Worm (Caenorhabditis elegans) whole organism, young adult: ENCODE data around the gene oig-8.
A peak's percentile ranks its signal among the peaks of the same experiment; 100 is the strongest.

Experiments used
- B0035.1 ChIP-seq: sonication (generic microtip); optimal IDR thresholded peaks from 2 replicates; lab custom pipeline; 2016; ENCODE audit warnings: missing genetic modification characterization, mild to moderate bottlenecking, missing compliant biosample characterization, missing genotype, missing genetic modification reagents
- C17E4.6 ChIP-seq: fragments of 200-800 bp; sonication (Bioruptor generic); IDR thresholded peaks from 2 replicates; pipeline ENCODE4 v1.3.6; 2022; ENCODE audit warnings: missing genetic modification reagents, missing genetic modification characterization, missing compliant biosample characterization
- D2030.7 ChIP-seq: fragments of 200-800 bp; sonication (Bioruptor generic); IDR thresholded peaks from 2 replicates; pipeline ENCODE4 v1.3.6; 2022; ENCODE audit warnings: missing genetic modification reagents, missing genetic modification characterization, missing compliant biosample characterization
- F10E7.11 ChIP-seq: sonication (generic microtip); optimal IDR thresholded peaks from 2 replicates; lab custom pipeline; 2017; ENCODE audit warnings: mild to moderate bottlenecking, missing genetic modification characterization, moderate library complexity, missing compliant biosample characterization
- F22D6.2 ChIP-seq: sonication (generic microtip); optimal IDR thresholded peaks from 2 replicates; lab custom pipeline; 2016; ENCODE audit warnings: mild to moderate bottlenecking, missing genetic modification characterization, missing compliant biosample characterization
- F33H1.4 ChIP-seq: fragments of 200-800 bp; sonication (Bioruptor generic); IDR thresholded peaks from 2 replicates; pipeline ENCODE4 v1.3.6; 2022; ENCODE audit warnings: missing genetic modification reagents, missing genetic modification characterization, missing compliant biosample characterization
- F39B2.1 ChIP-seq: fragments of 200-800 bp; sonication (Bioruptor generic); IDR thresholded peaks from 2 replicates; pipeline ENCODE4 v1.3.6; 2022; ENCODE audit warnings: missing genetic modification reagents, missing genetic modification characterization, missing compliant biosample characterization
- F49E8.2 ChIP-seq: sonication (generic microtip); optimal IDR thresholded peaks from 3 replicates; lab custom pipeline; 2017; ENCODE audit warnings: missing genetic modification characterization, mild to moderate bottlenecking, missing compliant biosample characterization, antibody characterized with exemption, moderate library complexity; ENCODE audit not compliant: insufficient read depth
- F55B11.4 ChIP-seq: sonication (generic microtip); optimal IDR thresholded peaks from 2 replicates; lab custom pipeline; 2016; ENCODE audit warnings: missing compliant biosample characterization, missing genetic modification characterization, borderline replicate concordance; ENCODE audit not compliant: insufficient read depth
- T07F8.4 ChIP-seq: sonication (generic microtip); optimal IDR thresholded peaks from 2 replicates; lab custom pipeline; 2016; ENCODE audit warnings: mild to moderate bottlenecking, missing genetic modification characterization, moderate library complexity, missing compliant biosample characterization
- T26A5.8 ChIP-seq: sonication (generic microtip); optimal IDR thresholded peaks from 2 replicates; lab custom pipeline; 2016; ENCODE audit warnings: missing genetic modification characterization, missing compliant biosample characterization
- Y53F4B.3 ChIP-seq: fragments of 200-800 bp; sonication (Bioruptor generic); IDR thresholded peaks from 2 replicates; pipeline ENCODE4 v1.3.6; 2022; ENCODE audit warnings: missing genetic modification reagents, missing genetic modification characterization, missing compliant biosample characterization
- Y53G8AR.9 ChIP-seq: fragments of 200-800 bp; sonication (Bioruptor generic); conservative IDR thresholded peaks from 2 replicates; pipeline ENCODE4 v1.3.6; 2022; ENCODE audit warnings: missing genetic modification reagents, missing genetic modification characterization, missing compliant biosample characterization
- Y56A3A.18 ChIP-seq: fragments of 200-800 bp; sonication (Bioruptor generic); IDR thresholded peaks from 2 replicates; pipeline ENCODE4 v1.3.6; 2022; ENCODE audit warnings: missing genetic modification reagents, missing genetic modification characterization, missing compliant biosample characterization
- Y67H2A.10 ChIP-seq: fragments of 200-800 bp; sonication (Bioruptor generic); conservative IDR thresholded peaks from 2 replicates; pipeline ENCODE4 v1.3.6; 2022; ENCODE audit warnings: missing genetic modification reagents, missing genetic modification characterization, missing compliant biosample characterization
- Y95B8A.8 ChIP-seq: fragments of 200-800 bp; sonication (Bioruptor generic); IDR thresholded peaks from 2 replicates; pipeline ENCODE4 v1.3.6; 2022; ENCODE audit warnings: missing genetic modification reagents, missing genetic modification characterization, missing compliant biosample characterization
- ZK185.1 ChIP-seq: sonication (generic microtip); optimal IDR thresholded peaks from 2 replicates; lab custom pipeline; 2016; ENCODE audit warnings: mild to moderate bottlenecking, missing genetic modification characterization, missing compliant biosample characterization; ENCODE audit not compliant: poor library complexity, severe bottlenecking
- athp-1 ChIP-seq: sonication (generic microtip); optimal IDR thresholded peaks from 2 replicates; lab custom pipeline; 2017; ENCODE audit warnings: mild to moderate bottlenecking, missing genetic modification characterization, missing compliant biosample characterization
- bed-1 ChIP-seq: fragments of 200-800 bp; sonication (Bioruptor generic); IDR thresholded peaks from 2 replicates; pipeline ENCODE4 v1.3.6; 2022; ENCODE audit warnings: missing genetic modification reagents, missing genetic modification characterization, missing compliant biosample characterization
- ceh-27 ChIP-seq: fragments of 200-800 bp; sonication (Bioruptor generic); optimal IDR thresholded peaks from 2 replicates; lab custom pipeline; 2018; ENCODE audit warnings: mild to moderate bottlenecking, missing genetic modification characterization, moderate library complexity, missing compliant biosample characterization
- ceh-40 ChIP-seq: fragments of 200-800 bp; sonication (Bioruptor generic); IDR thresholded peaks from 2 replicates; pipeline ENCODE4 v1.3.6; 2022; ENCODE audit warnings: missing genetic modification characterization, missing compliant biosample characterization
- dpl-1 ChIP-seq: fragments of 150-350 bp; optimal IDR thresholded peaks from 2 replicates; lab custom pipeline; 2014; ENCODE audit warnings: missing biosample characterization, missing genetic modification reagents, missing genetic modification characterization
- efl-1 ChIP-seq: fragments of 150-350 bp; optimal IDR thresholded peaks from 2 replicates; lab custom pipeline; 2014; ENCODE audit warnings: missing biosample characterization, missing genetic modification reagents, missing genetic modification characterization
- egl-44 ChIP-seq: fragments of 200-800 bp; sonication (Bioruptor generic); IDR thresholded peaks from 2 replicates; pipeline ENCODE4 v1.3.6; 2022; ENCODE audit warnings: missing genetic modification reagents, missing genetic modification characterization, missing compliant biosample characterization
- ekl-4 ChIP-seq: fragments of 200-800 bp; sonication (Bioruptor generic); IDR thresholded peaks from 2 replicates; pipeline ENCODE4 v1.3.6; 2022; ENCODE audit warnings: missing genetic modification reagents, missing genetic modification characterization, missing compliant biosample characterization
- ets-4 ChIP-seq: fragments of 200-800 bp; sonication (Bioruptor generic); optimal IDR thresholded peaks from 2 replicates; lab custom pipeline; 2018; ENCODE audit warnings: mild to moderate bottlenecking, missing genetic modification characterization, missing compliant biosample characterization
- hsf-1 ChIP-seq: fragments of 200-800 bp; sonication (Bioruptor generic); IDR thresholded peaks from 2 replicates; pipeline ENCODE4 v1.3.6; 2022; ENCODE audit warnings: missing genetic modification reagents, missing genetic modification characterization, missing compliant biosample characterization
- lag-1 ChIP-seq: fragments of 200-800 bp; sonication (Bioruptor generic); IDR thresholded peaks from 2 replicates; pipeline ENCODE4 v1.3.6; 2022; ENCODE audit warnings: missing genetic modification reagents, missing genetic modification characterization, missing compliant biosample characterization
- lin-26 ChIP-seq: fragments of 200-800 bp; sonication (Bioruptor generic); IDR thresholded peaks from 2 replicates; pipeline ENCODE4 v1.3.6; 2022; ENCODE audit warnings: missing genetic modification reagents, missing genetic modification characterization, missing compliant biosample characterization
- lin-54 ChIP-seq: fragments of 200-800 bp; sonication (Bioruptor generic); optimal IDR thresholded peaks from 2 replicates; lab custom pipeline; 2018; ENCODE audit warnings: mild to moderate bottlenecking, missing genetic modification characterization, missing compliant biosample characterization
- mcd-1 ChIP-seq: fragments of 200-800 bp; sonication (Bioruptor generic); IDR thresholded peaks from 2 replicates; pipeline ENCODE4 v1.3.6; 2022; ENCODE audit warnings: missing genetic modification reagents, missing genetic modification characterization, missing compliant biosample characterization
- nfyb-1 ChIP-seq: fragments of 200-800 bp; sonication (Bioruptor generic); IDR thresholded peaks from 2 replicates; pipeline ENCODE4 v1.3.6; 2022; ENCODE audit warnings: missing genetic modification reagents, missing genetic modification characterization, missing compliant biosample characterization
- nhr-27 ChIP-seq: fragments of 200-800 bp; sonication (Bioruptor generic); optimal IDR thresholded peaks from 2 replicates; lab custom pipeline; 2018; ENCODE audit warnings: mild to moderate bottlenecking, missing genetic modification characterization, moderate library complexity, missing compliant biosample characterization
- nhr-80 ChIP-seq: sonication (generic microtip); optimal IDR thresholded peaks from 2 replicates; lab custom pipeline; 2016; ENCODE audit warnings: missing genetic modification characterization, missing compliant biosample characterization
- pha-4 ChIP-seq: fragments of 150-350 bp; sonication (generic microtip); optimal IDR thresholded peaks from 2 replicates; lab custom pipeline; 2014; ENCODE audit warnings: missing biosample characterization, missing genetic modification reagents, missing genetic modification characterization
- rcor-1 ChIP-seq: fragments of 200-800 bp; sonication (Bioruptor generic); IDR thresholded peaks from 2 replicates; pipeline ENCODE4 v1.3.6; 2022; ENCODE audit warnings: missing genetic modification reagents, missing genetic modification characterization, missing compliant biosample characterization
- rpc-1 ChIP-seq, 2 experiments: fragments of 150-350 bp in 1 of 2; sonication (generic microtip) in 1 of 2; optimal IDR thresholded peaks; 2 replicates each; lab custom pipeline; 2014 to 2018; ENCODE audit warnings: missing biosample characterization in 1 of 2, missing genetic modification characterization in 1 of 2, missing genetic modification reagents in 1 of 2, missing genotype in 1 of 2
- snpc-3.4 ChIP-seq: sonication (generic microtip); optimal IDR thresholded peaks from 2 replicates; lab custom pipeline; 2017; ENCODE audit warnings: missing genetic modification characterization, mild to moderate bottlenecking, missing compliant biosample characterization, antibody characterized with exemption, moderate library complexity, missing genotype, missing genetic modification reagents
- snpc-4 ChIP-seq, 5 experiments: fragments of 150-350 bp in 1 of 5; sonication (generic microtip) in 4 of 5; optimal IDR thresholded peaks; 2 replicates each; lab custom pipeline; 2014 to 2018; ENCODE audit warnings: missing genetic modification characterization in 5 of 5, missing biosample characterization in 3 of 5, antibody characterized with exemption in 2 of 5, mild to moderate bottlenecking in 2 of 5, missing compliant biosample characterization in 2 of 5, missing genotype in 2 of 5, moderate library complexity in 2 of 5, missing genetic modification reagents in 1 of 5
- somi-1 ChIP-seq: fragments of 200-800 bp; sonication (Bioruptor generic); optimal IDR thresholded peaks from 2 replicates; lab custom pipeline; 2018; ENCODE audit warnings: mild to moderate bottlenecking, missing genetic modification characterization, missing compliant biosample characterization
- sptf-2 ChIP-seq: fragments of 200-800 bp; sonication (Bioruptor generic); optimal IDR thresholded peaks from 2 replicates; lab custom pipeline; 2018; ENCODE audit warnings: mild to moderate bottlenecking, missing genetic modification characterization, missing compliant biosample characterization
- tbx-9 ChIP-seq: sonication (generic microtip); optimal IDR thresholded peaks from 2 replicates; lab custom pipeline; 2016; ENCODE audit warnings: borderline replicate concordance, missing genetic modification characterization, inconsistent platforms, missing compliant biosample characterization
- tlf-1 ChIP-seq: fragments of 200-800 bp; sonication (Bioruptor generic); optimal IDR thresholded peaks from 2 replicates; lab custom pipeline; 2018; ENCODE audit warnings: mild to moderate bottlenecking, missing genetic modification characterization, missing compliant biosample characterization
- zfh-2 ChIP-seq: fragments of 200-800 bp; sonication (Bioruptor generic); conservative IDR thresholded peaks from 2 replicates; pipeline ENCODE4 v1.3.6; 2022; ENCODE audit warnings: missing genetic modification reagents, missing genetic modification characterization, missing compliant biosample characterization
- zim-3 ChIP-seq: sonication (generic microtip); optimal IDR thresholded peaks from 2 replicates; lab custom pipeline; 2017; ENCODE audit warnings: mild to moderate bottlenecking, missing genetic modification characterization, moderate library complexity, missing compliant biosample characterization

The oig-8 gene

ce11 chrII:6600973-6601372, 48.0 kb downstream of the oig-8 start, which contains the start of gene vps-33.2 (continued):
- TF ChIP-seq F55B11.4 (tag; lab: Kevin White, UChicago): no peak
- TF ChIP-seq zim-3: no peak
- TF ChIP-seq Y53G8AR.9 (GFP tag; lab: Robert Waterston, UW): no peak
- no peak for TF ChIP-seq zfh-2 (GFP tag; lab: Robert Waterston, UW)
- no peak for TF ChIP-seq hsf-1 (GFP tag; lab: Robert Waterston, UW)
- TF ChIP-seq C17E4.6 (GFP tag; lab: Robert Waterston, UW): no peak
- no peak for TF ChIP-seq ekl-4 (GFP tag; lab: Robert Waterston, UW)
- peak; percentile 3 for TF ChIP-seq lin-54 (GFP tag; lab: Kevin White, UChicago)
- TF ChIP-seq nhr-27 (tag; lab: Kevin White, UChicago): no peak
- TF ChIP-seq T26A5.8 (tag; lab: Kevin White, UChicago): no peak
- no peak for TF ChIP-seq somi-1 (GFP tag; lab: Kevin White, UChicago)
- no peak for TF ChIP-seq pha-4
- no peak for TF ChIP-seq tlf-1 (GFP tag; lab: Kevin White, UChicago)
- no peak for TF ChIP-seq Y53F4B.3 (GFP tag; lab: Robert Waterston, UW)
- TF ChIP-seq bed-1 (GFP tag; lab: Robert Waterston, UW): no peak
- no peak for TF ChIP-seq rcor-1 (GFP tag; lab: Robert Waterston, UW)
- TF ChIP-seq ceh-40: no peak
- TF ChIP-seq Y56A3A.18: no peak
- no peak for TF ChIP-seq rpc-1 (optimal IDR thresholded peaks at IDR 0.05; lab: Kevin White, UChicago)
- no peak for TF ChIP-seq rpc-1 (tag; optimal IDR thresholded peaks at IDR 0.05; lab: Kevin White, UChicago)
- TF ChIP-seq nhr-80 (tag; lab: Kevin White, UChicago): no peak
- no peak for TF ChIP-seq lag-1
- TF ChIP-seq snpc-4 (GFP tag; optimal IDR thresholded peaks at IDR 0.05; lab: Kevin White, UChicago): no peak
- peak in 1 of 4 experiments; percentile 4 for TF ChIP-seq snpc-4 (tag; optimal IDR thresholded peaks at IDR 0.05; lab: Kevin White, UChicago)
- no peak for TF ChIP-seq efl-1 (GFP tag; lab: Kevin White, UChicago)
- TF ChIP-seq Y67H2A.10 (GFP tag; lab: Robert Waterston, UW): no peak
- TF ChIP-seq dpl-1 (GFP tag; lab: Kevin White, UChicago): no peak
- TF ChIP-seq tbx-9 (tag; lab: Kevin White, UChicago): no peak
- TF ChIP-seq F39B2.1 (GFP tag; lab: Robert Waterston, UW): no peak
- peak; percentile 47; the same call in 1 of the 2 replicates for TF ChIP-seq mcd-1 (GFP tag; lab: Robert Waterston, UW)
- TF ChIP-seq F22D6.2: no peak
- no peak for TF ChIP-seq B0035.1
- no peak for TF ChIP-seq nfyb-1 (GFP tag; lab: Robert Waterston, UW)
- peak; percentile 34 for TF ChIP-seq ZK185.1 (tag; lab: Kevin White, UChicago)
- TF ChIP-seq T07F8.4 (tag; lab: Kevin White, UChicago): no peak
- TF ChIP-seq ets-4: no peak
- no peak for TF ChIP-seq egl-44 (GFP tag; lab: Robert Waterston, UW)
- TF ChIP-seq F10E7.11 (tag; lab: Kevin White, UChicago): no peak
- TF ChIP-seq athp-1 (tag; lab: Kevin White, UChicago): no peak
- TF ChIP-seq lin-26: no peak
- TF ChIP-seq F33H1.4 (GFP tag; lab: Robert Waterston, UW): peak; percentile 51; the same call in 1 of the 2 replicates
- no peak for TF ChIP-seq F49E8.2 (tag; lab: Kevin White, UChicago)
- TF ChIP-seq ceh-27 (GFP tag; lab: Kevin White, UChicago): no peak
- no peak for TF ChIP-seq Y95B8A.8 (GFP tag; lab: Robert Waterston, UW)
- no peak for TF ChIP-seq sptf-2 (GFP tag; lab: Kevin White, UChicago)
- TF ChIP-seq snpc-3.4 (tag; lab: Kevin White, UChicago): no peak
- no peak for TF ChIP-seq D2030.7
